Fruit fly (Drosophila melanogaster) whole organism, wandering third instar larva: ENCODE data around the gene CG34451.

Experiments
- Hr78 ChIP-seq: fragments of >200 bp; optimal IDR thresholded peaks from 2 replicates; lab custom pipeline; 2017; ENCODE audit warnings: missing biosample characterization, missing genetic modification characterization
- Myc ChIP-seq: fragments of >200 bp; optimal IDR thresholded peaks from 2 replicates; lab custom pipeline; 2017
- ey ChIP-seq: fragments of 200-800 bp; sonication (Bioruptor generic); optimal IDR thresholded peaks from 2 replicates; lab custom pipeline; 2016; ENCODE audit warnings: missing biosample characterization, missing genetic modification characterization
- lola ChIP-seq: fragments of >200 bp; optimal IDR thresholded peaks from 2 replicates; lab custom pipeline; 2017; ENCODE audit warnings: missing biosample characterization, missing genetic modification characterization
- pan ChIP-seq: fragments of >200 bp; optimal IDR thresholded peaks from 2 replicates; lab custom pipeline; 2017
- sv ChIP-seq: fragments of 200-800 bp; sonication (Bioruptor generic); optimal IDR thresholded peaks from 3 replicates; lab custom pipeline; 2016; ENCODE audit warnings: missing biosample characterization, missing genetic modification characterization
- usp ChIP-seq: fragments of >200 bp; optimal IDR thresholded peaks from 2 replicates; lab custom pipeline; 2017; ENCODE audit warnings: missing biosample characterization, missing genetic modification characterization

DNA sequence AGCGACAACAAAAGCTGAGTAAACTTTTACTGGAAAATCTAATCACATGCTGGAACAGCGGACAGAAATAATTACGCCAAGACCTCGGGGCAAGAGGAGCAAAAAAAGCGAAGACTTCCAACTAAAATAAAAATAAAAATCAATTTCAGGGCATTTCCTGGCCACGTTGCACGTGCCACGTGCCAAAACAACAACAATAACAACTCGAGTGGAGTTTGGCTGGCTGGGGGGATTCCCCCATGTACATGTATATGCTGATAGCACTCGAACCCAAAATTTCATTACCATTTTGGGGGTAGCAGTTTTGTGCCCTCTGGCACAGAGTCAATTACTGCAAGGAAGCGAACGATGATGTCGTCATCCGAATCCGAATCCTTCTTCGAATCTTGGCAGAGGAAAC is 29.4 kb downstream of the CG34451 start:
- TF ChIP-seq pan, result no peak
- no peak for TF ChIP-seq Myc (lab: Kevin White, UChicago)
- TF ChIP-seq lola (GFP tag; lab: Kevin White, UChicago), result no peak
- no peak for TF ChIP-seq usp (GFP tag; lab: Kevin White, UChicago)
- no peak for TF ChIP-seq ey (GFP tag; lab: Kevin White, UChicago)
- no peak for TF ChIP-seq Hr78 (GFP tag; lab: Kevin White, UChicago)
- TF ChIP-seq sv (GFP tag; lab: Kevin White, UChicago), result no peak
